Worm (Caenorhabditis elegans): ENCODE measurements around the gene vps-15.

ce11 chrII:11954208-11954607, 38.6 kb upstream of the vps-15 start, which contains the start of gene W03C9.6:
- no peak for TF ChIP-seq unc-39 (tag; optimal IDR thresholded peaks at IDR 0.05)
- TF ChIP-seq nhr-25 (tag; optimal IDR thresholded peaks at IDR 0.05), result no peak
- no peak for TF ChIP-seq jun-1 (tag; optimal IDR thresholded peaks at IDR 0.05)
- no peak for TF ChIP-seq nhr-43 (tag; optimal IDR thresholded peaks at IDR 0.05; ENCODE audit: poor library complexity, severe bottlenecking)
- TF ChIP-seq nhr-77 (tag; optimal IDR thresholded peaks at IDR 0.05), result no peak
- no peak for TF ChIP-seq ceh-16 (tag; optimal IDR thresholded peaks at IDR 0.05)
- no peak for TF ChIP-seq daf-12 (tag; optimal IDR thresholded peaks at IDR 0.05)
- TF ChIP-seq ama-1 (optimal IDR thresholded peaks at IDR 0.05), result no peak
- TF ChIP-seq unc-62 (GFP tag; optimal IDR thresholded peaks at IDR 0.05), result no peak
- TF ChIP-seq elt-2 (tag; optimal IDR thresholded peaks at IDR 0.05), result no peak
- no peak for TF ChIP-seq skn-1 (tag; optimal IDR thresholded peaks at IDR 0.05)
- no peak for TF ChIP-seq snpc-4 (tag; optimal IDR thresholded peaks at IDR 0.05)

Measured in whole organism, L3 larva.